Worm (Caenorhabditis elegans) whole organism, L3 larva: Measurements from ENCODE around the gene T05A8.8.

Experiments used
- ceh-82 ChIP-seq: fragments of 150-350 bp; optimal IDR thresholded peaks from 2 replicates; lab custom pipeline; 2014; ENCODE audit warnings: missing biosample characterization, missing genetic modification characterization
- sea-2 ChIP-seq: fragments of 150-350 bp; sonication (generic microtip); optimal IDR thresholded peaks from 4 replicates; lab custom pipeline; 2014; ENCODE audit warnings: missing biosample characterization, missing genetic modification reagents, missing genetic modification characterization
- snpc-4 ChIP-seq: fragments of 150-350 bp; optimal IDR thresholded peaks from 2 replicates; lab custom pipeline; 2014; ENCODE audit warnings: missing biosample characterization, missing genetic modification characterization

- TF ChIP-seq sea-2 (GFP tag; lab: Kevin White, UChicago) (no peak), ceh-82 (tag; lab: Kevin White, UChicago) (no peak), snpc-4 (no peak)
These were observed 10.9 kb upstream of the T05A8.8 start, which contains the start of the genes T05A8.11 and nep-2 for ce11 chrII:2725561-2725960.
